Worm (Caenorhabditis elegans): ENCODE data around the gene ecps-1.
A peak's percentile ranks its signal among the peaks of the same experiment; 100 is the strongest.

- TF ChIP-seq nhr-28 (tag; optimal IDR thresholded peaks at IDR 0.05) (no peak), flh-1 (GFP tag; optimal IDR thresholded peaks at IDR 0.05) (no peak), elt-1 (tag; optimal IDR thresholded peaks at IDR 0.05; ENCODE audit: borderline replicate concordance, insufficient read depth) (no peak), nhr-76 (tag; optimal IDR thresholded peaks at IDR 0.05) (no peak), ham-2 (GFP tag; optimal IDR thresholded peaks at IDR 0.05) (peak; percentile 6), zip-8 (tag; optimal IDR thresholded peaks at IDR 0.05) (no peak), nhr-237 (tag; optimal IDR thresholded peaks at IDR 0.05) (no peak), pha-4 (tag; optimal IDR thresholded peaks at IDR 0.05) (no peak), ces-1 (GFP tag; optimal IDR thresholded peaks at IDR 0.05) (no peak), unc-39 (tag; optimal IDR thresholded peaks at IDR 0.05) (no peak), snpc-4 (tag; optimal IDR thresholded peaks at IDR 0.05) (no peak), lsy-2 (tag; optimal IDR thresholded peaks at IDR 0.05) (no peak), ztf-11 (tag; optimal IDR thresholded peaks at IDR 0.05) (no peak)
These were observed 3.3 kb upstream of the ecps-1 start for ce11 chrIII:10463653-10464052.
